Fruit fly (Drosophila melanogaster) whole organism, embryonic: ENCODE measurements around the gene slam.

ENCODE experiments used
- Ada2b ChIP-seq: fragments of 200-800 bp; sonication (Bioruptor generic); IDR thresholded peaks from 2 replicates; pipeline ENCODE4 v1.3.6; 2022; ENCODE audit warnings: missing biosample characterization, missing genetic modification characterization
- B-H2 ChIP-seq: fragments of 200-800 bp; sonication (Bioruptor generic); optimal IDR thresholded peaks from 2 replicates; lab custom pipeline; 2018; ENCODE audit warnings: missing biosample characterization, mild to moderate bottlenecking, missing genetic modification characterization
- CG11398 ChIP-seq: fragments of 200-800 bp; sonication (Bioruptor generic); optimal IDR thresholded peaks from 2 replicates; lab custom pipeline; 2016; ENCODE audit warnings: missing biosample characterization, missing genetic modification characterization
- CG13424 ChIP-seq: fragments of 200-800 bp; sonication (Bioruptor generic); optimal IDR thresholded peaks from 2 replicates; lab custom pipeline; 2019; ENCODE audit warnings: missing biosample characterization, mild to moderate bottlenecking, missing genetic modification characterization, moderate library complexity
- CG14014 ChIP-seq: fragments of 200-800 bp; sonication (Bioruptor generic); IDR thresholded peaks from 2 replicates; pipeline ENCODE4 v1.3.6; 2022; ENCODE audit warnings: missing biosample characterization, missing genetic modification characterization
- CG1603 ChIP-seq: fragments of 200-800 bp; sonication (Bioruptor generic); optimal IDR thresholded peaks from 2 replicates; lab custom pipeline; 2019; ENCODE audit warnings: missing biosample characterization, mild to moderate bottlenecking, missing genetic modification characterization, moderate library complexity
- CG17802 ChIP-seq: fragments of 200-800 bp; sonication (Bioruptor generic); optimal IDR thresholded peaks from 2 replicates; lab custom pipeline; 2018; ENCODE audit warnings: missing biosample characterization, mild to moderate bottlenecking, missing genetic modification characterization, moderate library complexity
- CG3065 ChIP-seq: fragments of 200-800 bp; sonication (Bioruptor generic); optimal IDR thresholded peaks from 2 replicates; lab custom pipeline; 2016; ENCODE audit warnings: missing biosample characterization, missing genetic modification characterization
- CG31441 ChIP-seq: fragments of 200-800 bp; sonication (Bioruptor generic); IDR thresholded peaks from 2 replicates; pipeline ENCODE4 v1.3.6; 2022; ENCODE audit warnings: missing biosample characterization, missing genetic modification characterization
- CG33557 ChIP-seq: fragments of 200-800 bp; sonication (Bioruptor generic); optimal IDR thresholded peaks from 2 replicates; lab custom pipeline; 2019; ENCODE audit warnings: missing biosample characterization, mild to moderate bottlenecking, missing genetic modification characterization, moderate library complexity
- CG4617 ChIP-seq: fragments of 200-800 bp; sonication (Bioruptor generic); optimal IDR thresholded peaks from 3 replicates; lab custom pipeline; 2016; ENCODE audit warnings: missing biosample characterization, missing genetic modification characterization, borderline replicate concordance
- CG5953 ChIP-seq: fragments of 200-800 bp; sonication (Bioruptor generic); IDR thresholded peaks from 2 replicates; pipeline ENCODE4 v1.3.6; 2022; ENCODE audit warnings: missing biosample characterization, missing genetic modification characterization
- CG6813 ChIP-seq: fragments of 200-800 bp; sonication (Bioruptor generic); optimal IDR thresholded peaks from 2 replicates; lab custom pipeline; 2017; ENCODE audit warnings: missing biosample characterization, missing genetic modification characterization, mild to moderate bottlenecking, moderate library complexity, missing genetic modification reagents
- CG7928 ChIP-seq: fragments of 200-800 bp; sonication (Bioruptor generic); optimal IDR thresholded peaks from 2 replicates; lab custom pipeline; 2017; ENCODE audit warnings: missing biosample characterization, mild to moderate bottlenecking, missing genetic modification characterization
- CG8478 ChIP-seq: fragments of >200 bp; optimal IDR thresholded peaks from 2 replicates; lab custom pipeline; 2018
- CG8765 ChIP-seq: fragments of 200-800 bp; sonication (Bioruptor generic); IDR thresholded peaks from 2 replicates; pipeline ENCODE4 v1.3.6; 2022; ENCODE audit warnings: missing biosample characterization, missing genetic modification characterization
- CG9437 ChIP-seq: fragments of 200-800 bp; sonication (Bioruptor generic); optimal IDR thresholded peaks from 2 replicates; lab custom pipeline; 2018; ENCODE audit warnings: missing biosample characterization, mild to moderate bottlenecking, missing genetic modification characterization
- CrebB ChIP-seq: fragments of 200-800 bp; sonication (Bioruptor generic); optimal IDR thresholded peaks from 3 replicates; lab custom pipeline; 2018; ENCODE audit warnings: missing biosample characterization, mild to moderate bottlenecking, missing genetic modification characterization
- Deaf1 ChIP-seq: fragments of 200-800 bp; optimal IDR thresholded peaks from 3 replicates; lab custom pipeline; 2019; ENCODE audit warnings: missing biosample characterization, mild to moderate bottlenecking, missing genetic modification characterization, moderate library complexity
- Dek ChIP-seq: fragments of 200-800 bp; sonication (Bioruptor generic); optimal IDR thresholded peaks from 3 replicates; lab custom pipeline; 2019; ENCODE audit warnings: missing biosample characterization, mild to moderate bottlenecking, missing genetic modification characterization, moderate library complexity
- Dref ChIP-seq: fragments of 200-800 bp; sonication (Bioruptor generic); IDR thresholded peaks from 2 replicates; pipeline ENCODE4 v1.3.6; 2022; ENCODE audit warnings: missing biosample characterization, missing genetic modification characterization
- E2f2 ChIP-seq: fragments of 200-800 bp; sonication (Bioruptor generic); IDR thresholded peaks from 2 replicates; pipeline ENCODE4 v1.3.6; 2022; ENCODE audit warnings: missing biosample characterization, missing genetic modification characterization
- GATAe ChIP-seq: fragments of 200-800 bp; sonication (Bioruptor generic); conservative IDR thresholded peaks from 2 replicates; pipeline ENCODE4 v1.3.6; 2022; ENCODE audit warnings: missing biosample characterization, missing genetic modification characterization
- H15 ChIP-seq: fragments of 200-800 bp; sonication (Bioruptor generic); IDR thresholded peaks from 3 replicates; pipeline ENCODE4 v1.3.6; 2022; ENCODE audit warnings: missing biosample characterization, missing genetic modification characterization
- HLH4C ChIP-seq: fragments of 200-800 bp; sonication (Bioruptor generic); IDR thresholded peaks from 3 replicates; pipeline ENCODE4 v1.3.6; 2022; ENCODE audit warnings: missing biosample characterization, missing genetic modification characterization; ENCODE audit not compliant: partially characterized antibody
- HLHmδ ChIP-seq: fragments of 200-800 bp; sonication (Bioruptor generic); optimal IDR thresholded peaks from 2 replicates; lab custom pipeline; 2018; ENCODE audit warnings: missing biosample characterization, mild to moderate bottlenecking, missing genetic modification characterization, moderate library complexity
- Hand ChIP-seq: fragments of 200-800 bp; sonication (Bioruptor generic); optimal IDR thresholded peaks from 2 replicates; lab custom pipeline; 2017; ENCODE audit warnings: mild to moderate bottlenecking, missing biosample characterization, missing genetic modification reagents, missing genetic modification characterization
- Hey ChIP-seq: fragments of 200-800 bp; sonication (Bioruptor generic); optimal IDR thresholded peaks from 3 replicates; lab custom pipeline; 2018; ENCODE audit warnings: missing biosample characterization, mild to moderate bottlenecking, missing genetic modification characterization
- HmgZ ChIP-seq: fragments of 200-800 bp; sonication (Bioruptor generic); optimal IDR thresholded peaks from 2 replicates; lab custom pipeline; 2018; ENCODE audit warnings: missing biosample characterization, mild to moderate bottlenecking, missing genetic modification characterization
- Meics ChIP-seq: fragments of 200-800 bp; sonication (Bioruptor generic); optimal IDR thresholded peaks from 2 replicates; lab custom pipeline; 2017; ENCODE audit warnings: missing biosample characterization, mild to moderate bottlenecking, missing genetic modification characterization
- NFAT ChIP-seq: fragments of 200-800 bp; sonication (Bioruptor generic); IDR thresholded peaks from 2 replicates; pipeline ENCODE4 v1.3.6; 2022; ENCODE audit warnings: missing biosample characterization, missing genetic modification characterization
- Side ChIP-seq: fragments of 200-800 bp; sonication (Bioruptor generic); optimal IDR thresholded peaks from 2 replicates; lab custom pipeline; 2016; ENCODE audit warnings: missing biosample characterization, missing genetic modification characterization
- Sox100B ChIP-seq: fragments of 200-800 bp; sonication (Bioruptor generic); optimal IDR thresholded peaks from 3 replicates; lab custom pipeline; 2018; ENCODE audit warnings: missing biosample characterization, mild to moderate bottlenecking, missing genetic modification characterization
- YL-1 ChIP-seq: fragments of 200-800 bp; sonication (Bioruptor generic); optimal IDR thresholded peaks from 3 replicates; lab custom pipeline; 2017; ENCODE audit warnings: missing biosample characterization, mild to moderate bottlenecking, missing genetic modification characterization
- ac ChIP-seq: fragments of 200-800 bp; sonication (Bioruptor generic); optimal IDR thresholded peaks from 3 replicates; lab custom pipeline; 2017; ENCODE audit warnings: missing biosample characterization, mild to moderate bottlenecking, missing genetic modification characterization
- bsh ChIP-seq, 2 experiments: fragments of 200-800 bp; sonication (Bioruptor generic); optimal IDR thresholded peaks; 2 replicates each; lab custom pipeline; 2017 to 2018; ENCODE audit warnings: mild to moderate bottlenecking in 2 of 2, missing biosample characterization in 2 of 2, missing genetic modification characterization in 2 of 2, moderate library complexity in 1 of 2
- cas ChIP-seq: fragments of 200-800 bp; sonication (Bioruptor generic); IDR thresholded peaks from 2 replicates; pipeline ENCODE4 v1.3.6; 2022; ENCODE audit warnings: missing biosample characterization, missing genetic modification characterization
- ci ChIP-seq: fragments of 200-800 bp; sonication (Bioruptor generic); IDR thresholded peaks from 3 replicates; pipeline ENCODE4 v1.3.6; 2022; ENCODE audit warnings: missing biosample characterization, missing genetic modification characterization
- crc ChIP-seq: fragments of 200-800 bp; sonication (Bioruptor generic); optimal IDR thresholded peaks from 2 replicates; lab custom pipeline; 2016; ENCODE audit warnings: missing biosample characterization, missing genetic modification characterization
- danr ChIP-seq: fragments of 200-800 bp; sonication (Bioruptor generic); IDR thresholded peaks from 2 replicates; pipeline ENCODE4 v1.3.6; 2022; ENCODE audit warnings: missing biosample characterization, missing genetic modification characterization
- eve ChIP-seq, 2 experiments: fragments of >200 bp; optimal IDR thresholded peaks; 2 replicates each; lab custom pipeline; 2017; ENCODE audit warnings: missing biosample characterization in 2 of 2, missing genetic modification characterization in 2 of 2
- gce ChIP-seq: fragments of 200-800 bp; sonication (Bioruptor generic); IDR thresholded peaks from 3 replicates; pipeline ENCODE4 v1.3.6; 2022; ENCODE audit warnings: missing biosample characterization, missing genetic modification characterization
- gcm2 ChIP-seq: fragments of 200-800 bp; sonication (Bioruptor generic); optimal IDR thresholded peaks from 2 replicates; lab custom pipeline; 2016; ENCODE audit warnings: missing biosample characterization, missing genetic modification characterization
- kni ChIP-seq: fragments of 200-800 bp; sonication (Bioruptor generic); optimal IDR thresholded peaks from 3 replicates; lab custom pipeline; 2017; ENCODE audit warnings: mild to moderate bottlenecking, missing biosample characterization, missing genetic modification reagents, missing genetic modification characterization
- lab ChIP-seq: fragments of 200-800 bp; sonication (Bioruptor generic); optimal IDR thresholded peaks from 3 replicates; lab custom pipeline; 2017; ENCODE audit warnings: missing biosample characterization, missing genetic modification characterization, mild to moderate bottlenecking, moderate library complexity, missing genetic modification reagents
- nerfin-2 ChIP-seq: fragments of 200-800 bp; sonication (Bioruptor generic); IDR thresholded peaks from 2 replicates; pipeline ENCODE4 v1.3.6; 2022; ENCODE audit warnings: missing biosample characterization, missing genetic modification characterization; ENCODE audit not compliant: partially characterized antibody
- org-1 ChIP-seq: fragments of 200-800 bp; sonication (Bioruptor generic); optimal IDR thresholded peaks from 2 replicates; lab custom pipeline; 2017; ENCODE audit warnings: missing biosample characterization, missing genetic modification characterization
- peb ChIP-seq: fragments of 200-800 bp; sonication (Bioruptor generic); IDR thresholded peaks from 2 replicates; pipeline ENCODE4 v1.3.6; 2022; ENCODE audit warnings: missing biosample characterization, missing genetic modification characterization
- ttk ChIP-seq: fragments of 200-800 bp; sonication (Bioruptor generic); IDR thresholded peaks from 2 replicates; pipeline ENCODE4 v2.1.2; 2022; ENCODE audit warnings: missing biosample characterization, missing genetic modification characterization
- zen2 ChIP-seq: fragments of 200-800 bp; sonication (Bioruptor generic); IDR thresholded peaks from 3 replicates; pipeline ENCODE4 v1.3.6; 2022; ENCODE audit warnings: missing biosample characterization, missing genetic modification characterization; ENCODE audit not compliant: partially characterized antibody

Gene slam

dm6 chr2L:6338367-6338975 is 33.7 kb upstream of the slam start, which contains the start of the genes Pez and Cpr (continued):
- TF ChIP-seq CG13424 (tag; lab: Kevin White, UChicago) (peak; percentile 9), CG8765 (GFP tag; lab: Robert Waterston, UW) (peak; percentile 37; the same call in 1 of the 2 replicates), cas (GFP tag; lab: Robert Waterston, UW) (no peak), CG7928 (peak; percentile 38), HmgZ (tag; lab: Kevin White, UChicago) (peak; percentile 52), Ada2b (GFP tag; lab: Robert Waterston, UW) (0 out of 2 replicates have a peak, but pooled peaks have one; percentile 28), Hey (no peak), danr (GFP tag; lab: Robert Waterston, UW) (no peak), GATAe (no peak), peb (GFP tag; lab: Robert Waterston, UW) (no peak), CG17802 (tag; lab: Kevin White, UChicago) (no peak), CG4617 (GFP tag; lab: Kevin White, UChicago) (no peak), Dek (tag; lab: Kevin White, UChicago) (no peak), Meics (peak; percentile 59), bsh (GFP tag; optimal IDR thresholded peaks at IDR 0.05; lab: Kevin White, UChicago) (no peak), ac (no peak), gce (GFP tag; lab: Robert Waterston, UW) (no peak), eve (GFP tag; optimal IDR thresholded peaks at IDR 0.05; lab: Kevin White, UChicago) (no peak), lab (GFP tag; lab: Kevin White, UChicago) (peak; percentile 70), YL-1 (GFP tag; lab: Kevin White, UChicago) (no peak), CG6813 (GFP tag; lab: Kevin White, UChicago) (no peak), H15 (GFP tag; lab: Robert Waterston, UW) (no peak), gcm2 (GFP tag; lab: Kevin White, UChicago) (no peak), ci (GFP tag; lab: Robert Waterston, UW) (peak; percentile 81), E2f2 (GFP tag; lab: Robert Waterston, UW) (peak; percentile 58), CG8478 (lab: Kevin White, UChicago) (no peak), CG31441 (GFP tag; lab: Robert Waterston, UW) (no peak), B-H2 (no peak), CG9437 (GFP tag; lab: Kevin White, UChicago) (no peak), ttk (GFP tag; lab: Robert Waterston, UW) (no peak), Dref (GFP tag; lab: Robert Waterston, UW) (peak; percentile 87), Sox100B (GFP tag; lab: Kevin White, UChicago) (no peak), nerfin-2 (GFP tag; lab: Robert Waterston, UW) (peak; percentile 80), NFAT (GFP tag; lab: Robert Waterston, UW) (peak; percentile 67), CG14014 (GFP tag; lab: Robert Waterston, UW) (peak; percentile 64; the same call in 1 of the 2 replicates), CrebB (tag; lab: Kevin White, UChicago) (no peak), CG3065 (GFP tag; lab: Kevin White, UChicago) (no peak), Hand (no peak), CG33557 (GFP tag; lab: Kevin White, UChicago) (no peak), CG11398 (no peak), HLHmδ (GFP tag; lab: Kevin White, UChicago) (peak; percentile 89), zen2 (GFP tag; lab: Robert Waterston, UW) (peak; percentile 70; the same call in 1 of the 3 replicates), org-1 (GFP tag; lab: Kevin White, UChicago) (no peak), Deaf1 (tag; lab: Kevin White, UChicago) (no peak), Side (peak; percentile 47), crc (GFP tag; lab: Kevin White, UChicago) (no peak), kni (GFP tag; lab: Kevin White, UChicago) (no peak), HLH4C (peak; percentile 86), CG5953 (GFP tag; lab: Robert Waterston, UW) (no peak), CG1603 (tag; lab: Kevin White, UChicago) (no peak)
